Worm (Caenorhabditis elegans) whole organism, L2 larva: ENCODE data around the gene F54D5.3.

Experiments
- C34F6.9 ChIP-seq: fragments of 150-350 bp; optimal IDR thresholded peaks from 2 replicates; lab custom pipeline; 2014; ENCODE audit warnings: missing biosample characterization, missing genetic modification characterization
- aly-2 ChIP-seq: fragments of 150-350 bp; optimal IDR thresholded peaks from 2 replicates; lab custom pipeline; 2014; ENCODE audit warnings: missing biosample characterization, missing genetic modification characterization
- lsy-2 ChIP-seq, 2 experiments: fragments of 150-350 bp in 1 of 2; sonication (generic microtip) in 1 of 2; optimal IDR thresholded peaks; 2 replicates each; lab custom pipeline; 2014 to 2017; ENCODE audit warnings: missing biosample characterization in 2 of 2, missing genetic modification characterization in 2 of 2
- mbf-1 ChIP-seq: sonication (generic microtip); optimal IDR thresholded peaks from 2 replicates; lab custom pipeline; 2017; ENCODE audit warnings: missing biosample characterization, missing genetic modification characterization
- mdl-1 ChIP-seq, 2 experiments: fragments of 150-350 bp in 1 of 2; sonication (generic microtip) in 1 of 2; optimal IDR thresholded peaks; 2 replicates each; lab custom pipeline; 2017; ENCODE audit warnings: missing biosample characterization in 2 of 2, missing genetic modification characterization in 2 of 2
- nhr-12 ChIP-seq: fragments of 150-350 bp; optimal IDR thresholded peaks from 2 replicates; lab custom pipeline; 2014; ENCODE audit warnings: missing biosample characterization, missing genetic modification characterization
- sem-4 ChIP-seq: fragments of 150-350 bp; optimal IDR thresholded peaks from 2 replicates; lab custom pipeline; 2014; ENCODE audit warnings: missing biosample characterization, missing genetic modification reagents, missing genetic modification characterization
- snpc-4 ChIP-seq: fragments of 150-350 bp; optimal IDR thresholded peaks from 2 replicates; lab custom pipeline; 2014; ENCODE audit warnings: missing biosample characterization, missing genetic modification characterization
- unc-39 ChIP-seq: fragments of 150-350 bp; optimal IDR thresholded peaks from 2 replicates; lab custom pipeline; 2014; ENCODE audit warnings: missing biosample characterization, missing genetic modification characterization
- unc-62 ChIP-seq: fragments of 150-350 bp; optimal IDR thresholded peaks from 2 replicates; lab custom pipeline; 2014; ENCODE audit warnings: missing biosample characterization, missing genetic modification reagents, missing genetic modification characterization
- zag-1 ChIP-seq: fragments of 150-350 bp; optimal IDR thresholded peaks from 2 replicates; lab custom pipeline; 2014; ENCODE audit warnings: missing biosample characterization, missing genetic modification characterization
- ztf-4 ChIP-seq: fragments of 150-350 bp; optimal IDR thresholded peaks from 2 replicates; lab custom pipeline; 2014; ENCODE audit warnings: missing biosample characterization, missing genetic modification characterization

DNA sequence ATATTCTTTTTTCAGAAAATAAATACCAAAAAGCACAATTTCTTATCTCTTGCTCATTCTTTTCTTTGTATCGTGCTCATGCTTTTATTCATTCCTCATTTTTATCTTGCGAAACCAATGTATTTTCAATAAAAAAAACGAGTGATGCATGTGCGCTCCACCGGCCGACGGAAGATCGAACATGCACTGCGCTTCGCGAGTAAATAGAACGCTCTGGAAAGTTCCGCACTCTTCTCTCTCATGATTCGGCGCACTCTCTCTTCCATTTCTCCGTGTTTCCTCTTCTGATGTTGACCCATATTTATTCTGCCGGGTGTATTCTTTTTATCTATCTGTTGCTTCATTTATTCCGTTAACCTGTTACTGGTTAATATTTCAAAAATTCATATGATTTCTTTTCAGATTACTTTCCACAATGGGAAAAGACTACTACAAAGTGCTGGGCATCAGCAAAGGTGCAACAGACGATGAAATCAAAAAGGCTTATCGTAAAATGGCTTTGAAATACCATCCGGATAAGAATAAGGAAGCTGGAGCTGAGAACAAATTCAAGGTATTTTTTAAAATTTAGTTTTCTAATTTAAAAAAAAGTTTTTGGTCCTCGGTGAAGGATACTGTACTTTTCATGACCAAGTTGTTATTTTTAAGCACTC lies 26.2 kb upstream of the F54D5.3 start, which contains the start of gene dnj-13:
- TF ChIP-seq nhr-12 (tag; lab: Kevin White, UChicago) (no peak), mbf-1 (tag; lab: Kevin White, UChicago) (no peak), zag-1 (tag; lab: Kevin White, UChicago) (peak; percentile 70), unc-62 (peak; percentile 32), aly-2 (tag; lab: Kevin White, UChicago) (no peak), lsy-2 (tag; optimal IDR thresholded peaks at IDR 0.05; lab: Kevin White, UChicago) (peak; percentile 89 to 92), ztf-4 (peak; percentile 89), C34F6.9 (tag; lab: Kevin White, UChicago) (peak; percentile 92), snpc-4 (tag; lab: Kevin White, UChicago) (peak; percentile 78), sem-4 (tag; lab: Kevin White, UChicago) (peak; percentile 96), unc-39 (tag; lab: Kevin White, UChicago) (no peak), mdl-1 (tag; optimal IDR thresholded peaks at IDR 0.05; lab: Kevin White, UChicago) (peak; percentile 53 to 78)
